Worm (Caenorhabditis elegans) whole organism, L3 larva: Measurements from ENCODE around the gene K12H4.6.

Source experiments
- R02D3.7 ChIP-seq: fragments of 150-350 bp; optimal IDR thresholded peaks from 2 replicates; lab custom pipeline; 2014; ENCODE audit warnings: missing biosample characterization, missing genetic modification characterization
- ZK546.5 ChIP-seq: sonication (generic microtip); optimal IDR thresholded peaks from 2 replicates; lab custom pipeline; 2017; ENCODE audit warnings: missing biosample characterization, missing genetic modification characterization
- ama-1 ChIP-seq: fragments of 150-350 bp; optimal IDR thresholded peaks from 2 replicates; lab custom pipeline; 2018
- ceh-16 ChIP-seq: sonication (generic microtip); optimal IDR thresholded peaks from 2 replicates; lab custom pipeline; 2017; ENCODE audit warnings: missing biosample characterization, missing genetic modification characterization
- ceh-28 ChIP-seq: fragments of 150-350 bp; optimal IDR thresholded peaks from 2 replicates; lab custom pipeline; 2014; ENCODE audit warnings: missing biosample characterization, missing genetic modification reagents, missing genetic modification characterization
- ceh-82 ChIP-seq: fragments of 150-350 bp; optimal IDR thresholded peaks from 2 replicates; lab custom pipeline; 2014; ENCODE audit warnings: missing biosample characterization, missing genetic modification characterization
- ceh-9 ChIP-seq: sonication (generic microtip); optimal IDR thresholded peaks from 2 replicates; lab custom pipeline; 2018; ENCODE audit warnings: missing biosample characterization, missing genetic modification characterization
- daf-12 ChIP-seq: fragments of 150-350 bp; optimal IDR thresholded peaks from 2 replicates; lab custom pipeline; 2014; ENCODE audit warnings: missing biosample characterization, missing genetic modification reagents, missing genetic modification characterization
- egl-27 ChIP-seq: sonication (generic microtip); optimal IDR thresholded peaks from 4 replicates; lab custom pipeline; 2017; ENCODE audit warnings: missing biosample characterization, missing genetic modification reagents, missing genetic modification characterization
- egl-5 ChIP-seq: fragments of 150-350 bp; optimal IDR thresholded peaks from 2 replicates; lab custom pipeline; 2017; ENCODE audit warnings: missing biosample characterization, missing genetic modification reagents, missing genetic modification characterization, inconsistent platforms
- elt-2 ChIP-seq: sonication (generic microtip); optimal IDR thresholded peaks from 2 replicates; lab custom pipeline; 2016; ENCODE audit warnings: missing genetic modification reagents, mild to moderate bottlenecking, missing genetic modification characterization, missing compliant biosample characterization
- elt-3 ChIP-seq, 3 experiments: fragments of 150-350 bp in 1 of 3; sonication (generic microtip) in 2 of 3; optimal IDR thresholded peaks; 2 replicates in 2 of 3; 4 replicates in 1 of 3; lab custom pipeline; 2014 to 2017; ENCODE audit warnings: missing biosample characterization in 3 of 3, missing genetic modification characterization in 3 of 3
- eor-1 ChIP-seq, 2 experiments: fragments of 150-350 bp; optimal IDR thresholded peaks; 2 replicates each; lab custom pipeline; 2014 to 2018; ENCODE audit warnings: missing biosample characterization in 2 of 2, missing genetic modification characterization in 2 of 2
- fkh-10 ChIP-seq: sonication (generic microtip); optimal IDR thresholded peaks from 2 replicates; lab custom pipeline; 2017; ENCODE audit warnings: missing biosample characterization, missing genetic modification reagents, missing genetic modification characterization
- fkh-2 ChIP-seq: fragments of 150-350 bp; optimal IDR thresholded peaks from 2 replicates; lab custom pipeline; 2014; ENCODE audit warnings: missing biosample characterization, missing genetic modification reagents, missing genetic modification characterization
- hmg-11 ChIP-seq: sonication (generic microtip); optimal IDR thresholded peaks from 2 replicates; lab custom pipeline; 2016; ENCODE audit warnings: missing genetic modification characterization, missing compliant biosample characterization
- jun-1 ChIP-seq: fragments of 150-350 bp; optimal IDR thresholded peaks from 2 replicates; lab custom pipeline; 2014; ENCODE audit warnings: missing biosample characterization, missing genetic modification reagents, missing genetic modification characterization
- lin-15B ChIP-seq: fragments of 150-350 bp; optimal IDR thresholded peaks from 2 replicates; lab custom pipeline; 2014; ENCODE audit warnings: missing biosample characterization, missing genetic modification characterization
- lin-39 ChIP-seq: fragments of 150-350 bp; optimal IDR thresholded peaks from 2 replicates; lab custom pipeline; 2018; ENCODE audit warnings: missing biosample characterization, missing genetic modification reagents, missing genetic modification characterization
- mdl-1 ChIP-seq: fragments of 150-350 bp; optimal IDR thresholded peaks from 2 replicates; lab custom pipeline; 2014; ENCODE audit warnings: missing biosample characterization, missing genetic modification characterization
- mml-1 ChIP-seq: fragments of 150-350 bp; sonication (generic microtip); optimal IDR thresholded peaks from 3 replicates; lab custom pipeline; 2014; ENCODE audit warnings: missing biosample characterization, missing genetic modification characterization
- nfya-1 ChIP-seq: sonication (generic microtip); optimal IDR thresholded peaks from 2 replicates; lab custom pipeline; 2017; ENCODE audit warnings: missing genetic modification characterization, mild to moderate bottlenecking, missing compliant biosample characterization, antibody characterized with exemption, moderate library complexity; ENCODE audit not compliant: insufficient read depth
- nhr-12 ChIP-seq: fragments of 150-350 bp; optimal IDR thresholded peaks from 2 replicates; lab custom pipeline; 2014; ENCODE audit warnings: missing biosample characterization, missing genetic modification characterization
- nhr-23 ChIP-seq: fragments of 150-350 bp; optimal IDR thresholded peaks from 2 replicates; lab custom pipeline; 2014; ENCODE audit warnings: missing biosample characterization, missing genetic modification reagents, missing genetic modification characterization
- nhr-237 ChIP-seq: fragments of 150-350 bp; optimal IDR thresholded peaks from 2 replicates; lab custom pipeline; 2014; ENCODE audit warnings: missing biosample characterization, missing genetic modification characterization
- nhr-25 ChIP-seq: sonication (generic microtip); optimal IDR thresholded peaks from 2 replicates; lab custom pipeline; 2017; ENCODE audit warnings: missing biosample characterization, missing genetic modification characterization
- nhr-28 ChIP-seq: fragments of 150-350 bp; optimal IDR thresholded peaks from 2 replicates; lab custom pipeline; 2014; ENCODE audit warnings: missing biosample characterization, missing genetic modification characterization
- nhr-43 ChIP-seq: sonication (generic microtip); optimal IDR thresholded peaks from 2 replicates; lab custom pipeline; 2016; ENCODE audit warnings: mild to moderate bottlenecking, missing genetic modification characterization, missing compliant biosample characterization; ENCODE audit not compliant: poor library complexity, severe bottlenecking
- nhr-67 ChIP-seq: fragments of 150-350 bp; optimal IDR thresholded peaks from 2 replicates; lab custom pipeline; 2014; ENCODE audit warnings: missing biosample characterization, missing genetic modification characterization
- nhr-76 ChIP-seq: fragments of 150-350 bp; sonication (generic microtip); optimal IDR thresholded peaks from 5 replicates; lab custom pipeline; 2014; ENCODE audit warnings: missing biosample characterization, missing genetic modification characterization
- nhr-77 ChIP-seq: fragments of 150-350 bp; optimal IDR thresholded peaks from 2 replicates; lab custom pipeline; 2014; ENCODE audit warnings: missing biosample characterization, missing genetic modification characterization
- pha-4 ChIP-seq: fragments of 150-350 bp; optimal IDR thresholded peaks from 2 replicates; lab custom pipeline; 2014; ENCODE audit warnings: missing biosample characterization, missing genetic modification reagents, missing genetic modification characterization
- pqm-1 ChIP-seq: fragments of 150-350 bp; optimal IDR thresholded peaks from 2 replicates; lab custom pipeline; 2017; ENCODE audit warnings: missing biosample characterization, missing genetic modification characterization, inconsistent platforms
- sea-2 ChIP-seq: fragments of 150-350 bp; sonication (generic microtip); optimal IDR thresholded peaks from 4 replicates; lab custom pipeline; 2014; ENCODE audit warnings: missing biosample characterization, missing genetic modification reagents, missing genetic modification characterization
- skn-1 ChIP-seq: fragments of 150-350 bp; optimal IDR thresholded peaks from 2 replicates; lab custom pipeline; 2014; ENCODE audit warnings: missing biosample characterization, missing genetic modification characterization
- tbx-2 ChIP-seq: sonication (generic microtip); optimal IDR thresholded peaks from 2 replicates; lab custom pipeline; 2016; ENCODE audit warnings: mild to moderate bottlenecking, missing genetic modification characterization, missing compliant biosample characterization
- unc-39 ChIP-seq: sonication (generic microtip); optimal IDR thresholded peaks from 4 replicates; lab custom pipeline; 2017; ENCODE audit warnings: missing biosample characterization, missing genetic modification characterization
- unc-62 ChIP-seq: fragments of 150-350 bp; sonication (generic microtip); optimal IDR thresholded peaks from 4 replicates; lab custom pipeline; 2014; ENCODE audit warnings: missing biosample characterization, missing genetic modification reagents, missing genetic modification characterization
- zag-1 ChIP-seq: fragments of 150-350 bp; optimal IDR thresholded peaks from 2 replicates; lab custom pipeline; 2014; ENCODE audit warnings: missing biosample characterization, missing genetic modification characterization
- ztf-11 ChIP-seq: fragments of 150-350 bp; optimal IDR thresholded peaks from 2 replicates; lab custom pipeline; 2014; ENCODE audit warnings: missing biosample characterization, missing genetic modification characterization
- ztf-4 ChIP-seq: fragments of 150-350 bp; optimal IDR thresholded peaks from 2 replicates; lab custom pipeline; 2014; ENCODE audit warnings: missing biosample characterization, missing genetic modification characterization

Gene K12H4.6

ce11 chrIII:8045734-8046133, 3.1 kb upstream of the K12H4.6 start, which contains the start of gene K12H4.3:
K12H4.3 (plus strand) TSS chrIII:8046034.
- TF ChIP-seq ZK546.5 (tag; lab: Kevin White, UChicago), result no peak
- no peak for TF ChIP-seq nhr-67 (tag; lab: Kevin White, UChicago)
- TF ChIP-seq pqm-1 (tag; lab: Kevin White, UChicago), result no peak
- no peak for TF ChIP-seq nhr-237 (tag; lab: Kevin White, UChicago)
- TF ChIP-seq nfya-1 (tag; lab: Kevin White, UChicago), result no peak
- TF ChIP-seq R02D3.7, result no peak
- no peak for TF ChIP-seq ama-1 (lab: Kevin White, UChicago)
- TF ChIP-seq sea-2 (GFP tag; lab: Kevin White, UChicago), result no peak
- no peak for TF ChIP-seq daf-12 (tag; lab: Kevin White, UChicago)
- TF ChIP-seq fkh-2 (tag; lab: Kevin White, UChicago), result no peak
- no peak for TF ChIP-seq lin-39 (tag; lab: Kevin White, UChicago)
- no peak for TF ChIP-seq eor-1 (tag; optimal IDR thresholded peaks at IDR 0.05; lab: Kevin White, UChicago)
- no peak for TF ChIP-seq ztf-4 (tag; lab: Kevin White, UChicago)
- TF ChIP-seq ztf-11 (tag; lab: Kevin White, UChicago), result no peak
- no peak for TF ChIP-seq elt-2

- TF ChIP-seq ZK546.5 (tag; lab: Kevin White, UChicago), result no peak
- no peak for TF ChIP-seq ceh-9 (tag; lab: Kevin White, UChicago)
- no peak for TF ChIP-seq nfya-1 (tag; lab: Kevin White, UChicago)
- no peak for TF ChIP-seq ztf-11 (tag; lab: Kevin White, UChicago)
- TF ChIP-seq nhr-25 (tag; lab: Kevin White, UChicago), result no peak
- no peak for TF ChIP-seq unc-39
- no peak for TF ChIP-seq mdl-1 (tag; lab: Kevin White, UChicago)
- no peak for TF ChIP-seq egl-5 (tag; lab: Kevin White, UChicago)
- no peak for TF ChIP-seq hmg-11 (tag; lab: Kevin White, UChicago)
- no peak for TF ChIP-seq eor-1 (tag; optimal IDR thresholded peaks at IDR 0.05; lab: Kevin White, UChicago)
- no peak for TF ChIP-seq nhr-23 (tag; lab: Kevin White, UChicago)
- no peak for TF ChIP-seq mml-1 (tag; lab: Kevin White, UChicago)
- no peak for TF ChIP-seq R02D3.7
- no peak for TF ChIP-seq nhr-12 (tag; lab: Kevin White, UChicago)
- TF ChIP-seq nhr-28 (tag; lab: Kevin White, UChicago), result no peak
- TF ChIP-seq skn-1 (tag; lab: Kevin White, UChicago), result no peak
- no peak for TF ChIP-seq pha-4 (tag; lab: Kevin White, UChicago)
- no peak for TF ChIP-seq pqm-1 (tag; lab: Kevin White, UChicago)
- TF ChIP-seq zag-1 (tag; lab: Kevin White, UChicago), result no peak
- TF ChIP-seq, all 47 proteins: peak for 0
Observed at ce11 chrIII:8044717-8045116, 2.0 kb upstream of the K12H4.6 start, which contains the start of gene spcs-3. spcs-3 (plus strand) TSS chrIII:8045017.

- TF ChIP-seq lin-15B (no peak), fkh-10 (GFP tag; lab: Kevin White, UChicago) (no peak), egl-5 (tag; lab: Kevin White, UChicago) (no peak), lin-39 (tag; lab: Kevin White, UChicago) (no peak), nhr-76 (no peak), ztf-11 (tag; lab: Kevin White, UChicago) (no peak), nhr-23 (tag; lab: Kevin White, UChicago) (no peak), tbx-2 (tag; lab: Kevin White, UChicago) (no peak), nhr-77 (tag; lab: Kevin White, UChicago) (no peak), sea-2 (GFP tag; lab: Kevin White, UChicago) (no peak), nhr-67 (tag; lab: Kevin White, UChicago) (no peak)
Observed at ce11 chrIII:8044187-8044586, 1.5 kb upstream of the K12H4.6 start, which contains the start of gene K12H4.5. K12H4.5 (plus strand) TSS chrIII:8044487.

- TF ChIP-seq nhr-43 (tag; lab: Kevin White, UChicago) (peak; percentile 97), sea-2 (GFP tag; lab: Kevin White, UChicago) (no peak), tbx-2 (tag; lab: Kevin White, UChicago) (peak; percentile 87), R02D3.7 (peak; percentile 95), ceh-16 (tag; lab: Kevin White, UChicago) (peak; percentile 69), nhr-23 (tag; lab: Kevin White, UChicago) (peak; percentile 97), fkh-10 (GFP tag; lab: Kevin White, UChicago) (peak; percentile 96), skn-1 (tag; lab: Kevin White, UChicago) (peak; percentile 92), ceh-28 (tag; lab: Kevin White, UChicago) (peak; percentile 93), mdl-1 (tag; lab: Kevin White, UChicago) (peak; percentile 72), nhr-67 (tag; lab: Kevin White, UChicago) (peak; percentile 44), ceh-9 (tag; lab: Kevin White, UChicago) (no peak), jun-1 (tag; lab: Kevin White, UChicago) (peak; percentile 97), lin-15B (peak; percentile 99), ztf-11 (tag; lab: Kevin White, UChicago) (peak; percentile 57), ceh-82 (tag; lab: Kevin White, UChicago) (peak; percentile 92), fkh-2 (tag; lab: Kevin White, UChicago) (no peak), elt-3 (tag; optimal IDR thresholded peaks at IDR 0.05; lab: Kevin White, UChicago) (peak in 1 of 3 experiments; percentile 98), unc-62 (peak; percentile 96), ama-1 (lab: Kevin White, UChicago) (peak; percentile 53), eor-1 (tag; optimal IDR thresholded peaks at IDR 0.05; lab: Kevin White, UChicago) (peak in 1 of 2 experiments; percentile 14), egl-5 (tag; lab: Kevin White, UChicago) (peak; percentile 82), nhr-25 (tag; lab: Kevin White, UChicago) (peak; percentile 96), egl-27 (tag; lab: Kevin White, UChicago) (peak; percentile 96), nhr-237 (tag; lab: Kevin White, UChicago) (no peak), unc-39 (no peak), zag-1 (tag; lab: Kevin White, UChicago) (peak; percentile 49), daf-12 (tag; lab: Kevin White, UChicago) (peak; percentile 21), hmg-11 (tag; lab: Kevin White, UChicago) (peak; percentile 96)
Observed at ce11 chrIII:8043784-8044183, 1.1 kb upstream of the K12H4.6 start.
